Fruit fly (Drosophila melanogaster) whole organism, embryonic: ENCODE results near the gene CG14655.

Source experiments
- ATbp ChIP-seq: fragments of 200-800 bp; sonication (Bioruptor generic); optimal IDR thresholded peaks from 2 replicates; lab custom pipeline; 2017; ENCODE audit warnings: missing biosample characterization, mild to moderate bottlenecking, missing genetic modification characterization, missing genetic modification reagents
- Aef1 ChIP-seq: fragments of 200-800 bp; sonication (Bioruptor generic); IDR thresholded peaks from 3 replicates; pipeline ENCODE4 v1.3.6; 2022; ENCODE audit warnings: missing biosample characterization, missing genetic modification characterization
- CG10321 ChIP-seq: fragments of 200-800 bp; sonication (Bioruptor generic); IDR thresholded peaks from 2 replicates; pipeline ENCODE4 v1.3.6; 2022; ENCODE audit warnings: missing biosample characterization, missing genetic modification characterization
- CG10959 ChIP-seq: fragments of 200-800 bp; sonication (Bioruptor generic); IDR thresholded peaks from 2 replicates; pipeline ENCODE4 v1.3.6; 2022; ENCODE audit warnings: missing biosample characterization, missing genetic modification characterization
- CG10979 ChIP-seq: fragments of 200-800 bp; sonication (Bioruptor generic); optimal IDR thresholded peaks from 2 replicates; lab custom pipeline; 2018; ENCODE audit warnings: missing biosample characterization, mild to moderate bottlenecking, missing genetic modification characterization, moderate library complexity
- CG11504 ChIP-seq: fragments of 200-800 bp; sonication (Bioruptor generic); optimal IDR thresholded peaks from 3 replicates; lab custom pipeline; 2019; ENCODE audit warnings: missing biosample characterization, mild to moderate bottlenecking, missing genetic modification characterization, moderate library complexity
- CG16813 ChIP-seq: fragments of 200-800 bp; sonication (Bioruptor generic); IDR thresholded peaks from 3 replicates; pipeline ENCODE4 v1.3.6; 2022; ENCODE audit warnings: missing biosample characterization, missing genetic modification characterization; ENCODE audit not compliant: partially characterized antibody
- CG16815 ChIP-seq: fragments of 200-800 bp; sonication (Bioruptor generic); optimal IDR thresholded peaks from 3 replicates; lab custom pipeline; 2017; ENCODE audit warnings: missing biosample characterization, mild to moderate bottlenecking, missing genetic modification characterization
- CG17802 ChIP-seq: fragments of 200-800 bp; sonication (Bioruptor generic); optimal IDR thresholded peaks from 2 replicates; lab custom pipeline; 2018; ENCODE audit warnings: missing biosample characterization, mild to moderate bottlenecking, missing genetic modification characterization, moderate library complexity
- CG18011 ChIP-seq: fragments of 200-800 bp; sonication (Bioruptor generic); optimal IDR thresholded peaks from 2 replicates; lab custom pipeline; 2017; ENCODE audit warnings: missing biosample characterization, missing genetic modification characterization, mild to moderate bottlenecking, moderate library complexity, missing genotype
- CG2712 ChIP-seq: fragments of 200-800 bp; optimal IDR thresholded peaks from 3 replicates; lab custom pipeline; 2019; ENCODE audit warnings: missing biosample characterization, mild to moderate bottlenecking, missing genetic modification characterization, moderate library complexity
- CG30431 ChIP-seq: fragments of 200-800 bp; sonication (Bioruptor generic); optimal IDR thresholded peaks from 2 replicates; lab custom pipeline; 2017; ENCODE audit warnings: missing biosample characterization, missing genetic modification characterization
- CG34422 ChIP-seq: fragments of 200-800 bp; sonication (Bioruptor generic); IDR thresholded peaks from 3 replicates; pipeline ENCODE4 v1.3.6; 2022; ENCODE audit warnings: missing biosample characterization, missing genetic modification characterization
- CG4820 ChIP-seq: fragments of 200-800 bp; sonication (Bioruptor generic); optimal IDR thresholded peaks from 3 replicates; lab custom pipeline; 2016; ENCODE audit warnings: missing biosample characterization, missing genetic modification characterization
- CG4854 ChIP-seq: fragments of 200-800 bp; sonication (Bioruptor generic); optimal IDR thresholded peaks from 2 replicates; lab custom pipeline; 2016; ENCODE audit warnings: missing biosample characterization, missing genetic modification characterization, inconsistent platforms
- CG6813 ChIP-seq: fragments of 200-800 bp; sonication (Bioruptor generic); optimal IDR thresholded peaks from 2 replicates; lab custom pipeline; 2017; ENCODE audit warnings: missing biosample characterization, missing genetic modification characterization, mild to moderate bottlenecking, moderate library complexity, missing genetic modification reagents
- CG8388 ChIP-seq: fragments of 200-800 bp; sonication (Bioruptor generic); optimal IDR thresholded peaks from 2 replicates; lab custom pipeline; 2019; ENCODE audit warnings: missing biosample characterization, mild to moderate bottlenecking, missing genetic modification characterization, moderate library complexity
- CG8924 ChIP-seq: fragments of 200-800 bp; optimal IDR thresholded peaks from 3 replicates; lab custom pipeline; 2019; ENCODE audit warnings: missing biosample characterization, mild to moderate bottlenecking, missing genetic modification characterization, moderate library complexity
- CG9932 ChIP-seq: fragments of 200-800 bp; sonication (Bioruptor generic); IDR thresholded peaks from 2 replicates; pipeline ENCODE4 v1.3.6; 2022; ENCODE audit warnings: missing biosample characterization, missing genetic modification characterization
- D19A ChIP-seq: fragments of 200-800 bp; optimal IDR thresholded peaks from 3 replicates; lab custom pipeline; 2019; ENCODE audit warnings: missing biosample characterization, mild to moderate bottlenecking, missing genetic modification characterization, moderate library complexity
- Dfd ChIP-seq, 2 experiments: fragments of >200 bp; optimal IDR thresholded peaks; 2 replicates each; lab custom pipeline; 2017; ENCODE audit warnings: missing biosample characterization in 2 of 2, missing genetic modification characterization in 2 of 2
- Dll ChIP-seq: fragments of 200-800 bp; sonication (Bioruptor generic); IDR thresholded peaks from 4 replicates; pipeline ENCODE4 v1.3.6; 2022; ENCODE audit warnings: missing biosample characterization, missing genetic modification characterization; ENCODE audit not compliant: partially characterized antibody
- E2f2 ChIP-seq: fragments of 200-800 bp; sonication (Bioruptor generic); IDR thresholded peaks from 2 replicates; pipeline ENCODE4 v1.3.6; 2022; ENCODE audit warnings: missing biosample characterization, missing genetic modification characterization
- GATAe ChIP-seq: fragments of 200-800 bp; sonication (Bioruptor generic); conservative IDR thresholded peaks from 2 replicates; pipeline ENCODE4 v1.3.6; 2022; ENCODE audit warnings: missing biosample characterization, missing genetic modification characterization
- Gsc ChIP-seq: fragments of 200-800 bp; sonication (Bioruptor generic); IDR thresholded peaks from 2 replicates; pipeline ENCODE4 v1.3.6; 2022; ENCODE audit warnings: missing biosample characterization, missing genetic modification characterization
- HmgZ ChIP-seq: fragments of 200-800 bp; sonication (Bioruptor generic); optimal IDR thresholded peaks from 2 replicates; lab custom pipeline; 2018; ENCODE audit warnings: missing biosample characterization, mild to moderate bottlenecking, missing genetic modification characterization
- Hr78 ChIP-seq, 2 experiments: fragments of 200-800 bp in 1 of 2; fragments of >200 bp in 1 of 2; sonication (Bioruptor generic) in 1 of 2; optimal IDR thresholded peaks; 2 replicates each; lab custom pipeline; 2017 to 2019; ENCODE audit warnings: missing biosample characterization in 2 of 2, missing genetic modification characterization in 2 of 2, mild to moderate bottlenecking in 1 of 2, moderate library complexity in 1 of 2
- Med ChIP-seq: fragments of 200-800 bp; sonication (Bioruptor generic); peaks from one replicate; lab custom pipeline; 2016; ENCODE audit warnings: missing biosample characterization, missing genetic modification characterization, mild to moderate bottlenecking, inconsistent platforms, moderate library complexity
- NK7.1 ChIP-seq: fragments of 200-800 bp; sonication (Bioruptor generic); optimal IDR thresholded peaks from 3 replicates; lab custom pipeline; 2016; ENCODE audit warnings: missing biosample characterization, missing genetic modification characterization
- Nf-YC ChIP-seq: fragments of 200-800 bp; optimal IDR thresholded peaks from 3 replicates; lab custom pipeline; 2019; ENCODE audit warnings: missing biosample characterization, mild to moderate bottlenecking, missing genetic modification characterization, moderate library complexity
- Optix ChIP-seq: fragments of 200-800 bp; sonication (Bioruptor generic); IDR thresholded peaks from 3 replicates; pipeline ENCODE4 v1.3.6; 2022; ENCODE audit warnings: missing biosample characterization, missing genetic modification characterization
- Poxn ChIP-seq: fragments of 200-800 bp; sonication (Bioruptor generic); IDR thresholded peaks from 2 replicates; pipeline ENCODE4 v1.3.6; 2022; ENCODE audit warnings: missing biosample characterization, missing genetic modification characterization
- Trl ChIP-seq, 3 experiments: fragments of >200 bp in 2 of 3; fragments of 200-800 bp in 1 of 3; sonication (Bioruptor generic) in 1 of 3; optimal IDR thresholded peaks; 2 replicates in 1 of 3; 3 replicates in 2 of 3; lab custom pipeline; 2016 to 2017; ENCODE audit warnings: missing biosample characterization in 1 of 3, missing genetic modification characterization in 1 of 3
- ash1 ChIP-seq: fragments of 200-800 bp; sonication (Bioruptor generic); optimal IDR thresholded peaks from 2 replicates; lab custom pipeline; 2018; ENCODE audit warnings: missing biosample characterization, mild to moderate bottlenecking, missing genetic modification characterization
- ato ChIP-seq: fragments of 200-800 bp; sonication (Bioruptor generic); IDR thresholded peaks from 2 replicates; pipeline ENCODE4 v1.3.6; 2022; ENCODE audit warnings: missing biosample characterization, missing genetic modification characterization; ENCODE audit not compliant: partially characterized antibody
- bsh ChIP-seq, 2 experiments: fragments of 200-800 bp; sonication (Bioruptor generic); optimal IDR thresholded peaks; 2 replicates each; lab custom pipeline; 2017 to 2018; ENCODE audit warnings: mild to moderate bottlenecking in 2 of 2, missing biosample characterization in 2 of 2, missing genetic modification characterization in 2 of 2, moderate library complexity in 1 of 2
- crol ChIP-seq: fragments of 200-800 bp; sonication (Bioruptor generic); IDR thresholded peaks from 2 replicates; pipeline ENCODE4 v1.3.6; 2022; ENCODE audit warnings: missing biosample characterization, missing genetic modification characterization
- eyg ChIP-seq: fragments of 200-800 bp; sonication (Bioruptor generic); optimal IDR thresholded peaks from 3 replicates; lab custom pipeline; 2016; ENCODE audit warnings: missing biosample characterization, missing genetic modification characterization
- gce ChIP-seq: fragments of 200-800 bp; sonication (Bioruptor generic); IDR thresholded peaks from 3 replicates; pipeline ENCODE4 v1.3.6; 2022; ENCODE audit warnings: missing biosample characterization, missing genetic modification characterization
- gcm ChIP-seq: fragments of 200-800 bp; sonication (Bioruptor generic); optimal IDR thresholded peaks from 2 replicates; lab custom pipeline; 2019; ENCODE audit warnings: missing biosample characterization, mild to moderate bottlenecking, missing genetic modification characterization, moderate library complexity
- gro ChIP-seq: fragments of 200-800 bp; sonication (Bioruptor generic); optimal IDR thresholded peaks from 2 replicates; lab custom pipeline; 2016; ENCODE audit warnings: missing biosample characterization, missing genetic modification characterization
- kni ChIP-seq: fragments of 200-800 bp; sonication (Bioruptor generic); optimal IDR thresholded peaks from 3 replicates; lab custom pipeline; 2017; ENCODE audit warnings: mild to moderate bottlenecking, missing biosample characterization, missing genetic modification reagents, missing genetic modification characterization
- odd ChIP-seq: fragments of 200-800 bp; sonication (Bioruptor generic); optimal IDR thresholded peaks from 2 replicates; lab custom pipeline; 2017; ENCODE audit warnings: missing biosample characterization, mild to moderate bottlenecking, missing genetic modification characterization
- org-1 ChIP-seq: fragments of 200-800 bp; sonication (Bioruptor generic); optimal IDR thresholded peaks from 2 replicates; lab custom pipeline; 2017; ENCODE audit warnings: missing biosample characterization, missing genetic modification characterization
- prd ChIP-seq, 3 experiments: fragments of >200 bp in 2 of 3; fragments of 200-800 bp in 1 of 3; sonication (Bioruptor generic) in 1 of 3; optimal IDR thresholded peaks in 2 of 3; IDR thresholded peaks in 1 of 3; 2 replicates in 2 of 3; 3 replicates in 1 of 3; pipeline versions ENCODE4 v1.3.6 to Lab custom; 2017 to 2022; ENCODE audit warnings: missing biosample characterization in 1 of 3, missing genetic modification characterization in 1 of 3
- pros ChIP-seq: fragments of 200-800 bp; sonication (Bioruptor generic); optimal IDR thresholded peaks from 3 replicates; lab custom pipeline; 2019; ENCODE audit warnings: missing biosample characterization, mild to moderate bottlenecking, missing genetic modification characterization, moderate library complexity
- pzg ChIP-seq: fragments of 200-800 bp; sonication (Bioruptor generic); optimal IDR thresholded peaks from 3 replicates; lab custom pipeline; 2018; ENCODE audit warnings: missing biosample characterization, mild to moderate bottlenecking, missing genetic modification characterization, moderate library complexity
- so ChIP-seq: fragments of 200-800 bp; sonication (Bioruptor generic); IDR thresholded peaks from 3 replicates; pipeline ENCODE4 v1.3.6; 2022; ENCODE audit warnings: missing biosample characterization, missing genetic modification characterization
- vvl ChIP-seq: fragments of 200-800 bp; sonication (Bioruptor generic); IDR thresholded peaks from 2 replicates; pipeline ENCODE4 v1.3.6; 2022; ENCODE audit warnings: missing biosample characterization, missing genetic modification characterization
- wor ChIP-seq: fragments of 200-800 bp; sonication (Bioruptor generic); IDR thresholded peaks from 2 replicates; pipeline ENCODE4 v1.3.6; 2022; ENCODE audit warnings: missing biosample characterization, missing genetic modification characterization

Gene CG14655

DNA sequence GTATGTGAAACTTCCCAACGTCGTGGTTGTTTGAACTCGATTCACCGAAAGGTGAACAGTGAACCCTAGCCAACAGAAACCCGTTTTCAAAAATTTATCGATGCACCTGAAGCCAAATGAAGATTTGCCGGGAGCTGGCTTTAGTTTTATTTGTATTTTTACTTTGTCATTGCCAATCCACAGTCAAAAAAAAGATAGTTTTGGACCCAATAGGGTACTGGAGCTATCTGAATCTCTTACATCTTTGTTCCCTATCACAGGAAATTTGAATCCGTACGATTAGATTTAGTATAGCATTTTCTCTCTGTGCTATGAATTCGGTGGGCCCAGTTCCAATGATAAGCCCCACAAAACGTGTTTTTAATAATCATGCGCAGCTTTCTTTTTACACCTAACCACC, 49.1 kb downstream of the CG14655 start (continued):
- TF ChIP-seq eyg (GFP tag; lab: Kevin White, UChicago) (no peak), gro (no peak), CG17802 (tag; lab: Kevin White, UChicago) (no peak), CG10979 (tag; lab: Kevin White, UChicago) (no peak), CG10321 (no peak), Trl (optimal IDR thresholded peaks at IDR 0.05; lab: Kevin White, UChicago) (no peak), Trl (GFP tag; optimal IDR thresholded peaks at IDR 0.05; lab: Kevin White, UChicago) (no peak), CG6813 (GFP tag; lab: Kevin White, UChicago) (no peak), Dfd (GFP tag; optimal IDR thresholded peaks at IDR 0.05; lab: Kevin White, UChicago) (no peak), pros (GFP tag; lab: Kevin White, UChicago) (no peak), crol (no peak), wor (GFP tag; lab: Robert Waterston, UW) (no peak), Poxn (GFP tag; lab: Robert Waterston, UW) (no peak), CG10959 (GFP tag; lab: Robert Waterston, UW) (no peak), odd (no peak), prd (optimal IDR thresholded peaks at IDR 0.05; lab: Kevin White, UChicago) (no peak), prd (GFP tag; IDR thresholded peaks at IDR 0.05; lab: Robert Waterston, UW) (peak; percentile 10; the same call in 1 of the 3 replicates), gce (no peak), Gsc (no peak), Hr78 (GFP tag; optimal IDR thresholded peaks at IDR 0.05; lab: Kevin White, UChicago) (peak in 1 of 2 experiments; percentile 76), CG11504 (tag; lab: Kevin White, UChicago) (no peak), CG8388 (GFP tag; lab: Kevin White, UChicago) (peak; percentile 30), NK7.1 (GFP tag; lab: Kevin White, UChicago) (no peak), CG30431 (no peak), E2f2 (GFP tag; lab: Robert Waterston, UW) (no peak), CG4820 (GFP tag; lab: Kevin White, UChicago) (no peak), Med (GFP tag; lab: Kevin White, UChicago) (peak; percentile 40), ato (no peak), CG34422 (GFP tag; lab: Robert Waterston, UW) (no peak), CG4854 (GFP tag; lab: Kevin White, UChicago) (no peak), Nf-YC (tag; lab: Kevin White, UChicago) (no peak), bsh (GFP tag; optimal IDR thresholded peaks at IDR 0.05; lab: Kevin White, UChicago) (peak in 1 of 2 experiments; percentile 21), ATbp (GFP tag; lab: Kevin White, UChicago) (peak; percentile 44), GATAe (GFP tag; lab: Robert Waterston, UW) (no peak), gcm (GFP tag; lab: Kevin White, UChicago) (no peak), CG16815 (GFP tag; lab: Kevin White, UChicago) (no peak), Aef1 (GFP tag; lab: Robert Waterston, UW) (no peak), pzg (GFP tag; lab: Kevin White, UChicago) (no peak), CG2712 (tag; lab: Kevin White, UChicago) (peak; percentile 41), CG16813 (GFP tag; lab: Robert Waterston, UW) (no peak), ash1 (GFP tag; lab: Kevin White, UChicago) (no peak), D19A (peak; percentile 28), org-1 (no peak), CG9932 (GFP tag; lab: Robert Waterston, UW) (no peak), Dll (GFP tag; lab: Robert Waterston, UW) (no peak), CG8924 (tag; lab: Kevin White, UChicago) (no peak), vvl (GFP tag; lab: Robert Waterston, UW) (peak; percentile 35), CG18011 (GFP tag; lab: Kevin White, UChicago) (no peak), HmgZ (tag; lab: Kevin White, UChicago) (no peak), kni (GFP tag; lab: Kevin White, UChicago) (peak; percentile 67), so (no peak), Optix (GFP tag; lab: Robert Waterston, UW) (no peak)
